Worm (Caenorhabditis elegans) whole organism, midembryonic: ENCODE data around the gene ins-23.

Experiments used
- T22C8.4 ChIP-seq: fragments of 200-800 bp; sonication (Bioruptor generic); IDR thresholded peaks from 2 replicates; pipeline ENCODE4 v1.3.6; 2022; ENCODE audit warnings: missing genetic modification characterization, missing compliant biosample characterization
- cog-1 ChIP-seq: sonication (generic microtip); optimal IDR thresholded peaks from 2 replicates; lab custom pipeline; 2016; ENCODE audit warnings: missing genetic modification characterization, missing compliant biosample characterization
- flt-1 ChIP-seq: fragments of 200-800 bp; sonication (Bioruptor generic); IDR thresholded peaks from 2 replicates; pipeline ENCODE4 v1.3.6; 2022; ENCODE audit warnings: missing genetic modification characterization, missing compliant biosample characterization
- klf-2 ChIP-seq: fragments of 200-800 bp; sonication (Bioruptor generic); conservative IDR thresholded peaks from 2 replicates; pipeline ENCODE4 v1.3.6; 2022; ENCODE audit warnings: missing genetic modification reagents, missing genetic modification characterization, missing compliant biosample characterization
- med-1 ChIP-seq: sonication (generic microtip); optimal IDR thresholded peaks from 2 replicates; lab custom pipeline; 2017; ENCODE audit warnings: missing genetic modification characterization, mild to moderate bottlenecking, missing compliant biosample characterization, antibody characterized with exemption, missing genetic modification reagents; ENCODE audit not compliant: insufficient read depth
- ref-1 ChIP-seq: fragments of 200-800 bp; sonication (Bioruptor generic); conservative IDR thresholded peaks from 2 replicates; pipeline ENCODE4 v1.3.6; 2022; ENCODE audit warnings: missing genetic modification reagents, missing genetic modification characterization, missing compliant biosample characterization

DNA sequence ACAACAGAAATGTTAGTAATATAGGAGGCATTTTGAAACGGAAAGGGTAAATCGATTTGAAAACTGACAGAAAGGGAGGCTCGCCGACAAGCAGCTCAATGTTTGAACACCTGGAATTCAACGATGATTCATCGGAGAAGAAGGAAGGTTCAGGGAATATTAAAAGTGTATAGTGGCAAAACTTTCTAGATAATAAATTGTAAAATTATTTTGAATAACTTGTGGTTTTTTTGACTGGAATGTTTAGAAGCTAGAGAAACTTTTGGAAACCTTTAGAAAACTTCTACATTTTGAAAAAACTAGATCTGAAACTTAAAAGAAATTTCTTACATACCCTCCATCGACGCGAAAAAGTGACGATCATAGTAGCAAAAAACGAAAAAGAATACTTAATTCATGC lies 30.2 kb upstream of the ins-23 start, which contains the start of gene pqn-8:
- TF ChIP-seq cog-1 (no peak), flt-1 (GFP tag; lab: Robert Waterston, UW) (no peak), ref-1 (no peak), klf-2 (GFP tag; lab: Robert Waterston, UW) (no peak), T22C8.4 (no peak), med-1 (no peak)
